Worm (Caenorhabditis elegans): Measurements from ENCODE around the gene F17A9.4.

ce11 chrV:6105374-6105773 lies 5.1 kb downstream of the F17A9.4 start, which contains the start of gene atf-8:
- TF ChIP-seq dao-5 (tag; optimal IDR thresholded peaks at IDR 0.05) (no peak), him-1 (tag; optimal IDR thresholded peaks at IDR 0.05) (no peak), W03F9.2 (tag; optimal IDR thresholded peaks at IDR 0.05) (no peak)

Measured in whole organism, L4/young adult.